Worm (Caenorhabditis elegans) whole organism, mixed stage, embryonic: ENCODE data around the gene F14F9.3.

Source experiments
- bed-3 ChIP-seq: fragments of 200-800 bp; sonication (Bioruptor generic); optimal IDR thresholded peaks from 3 replicates; lab custom pipeline; 2018; ENCODE audit warnings: mild to moderate bottlenecking, missing genetic modification characterization, moderate library complexity, missing compliant biosample characterization
- blmp-1 ChIP-seq: fragments of 150-350 bp; optimal IDR thresholded peaks from 2 replicates; lab custom pipeline; 2014; ENCODE audit warnings: missing biosample characterization, missing genetic modification characterization
- ceh-39 ChIP-seq: fragments of 150-350 bp; optimal IDR thresholded peaks from 2 replicates; lab custom pipeline; 2014; ENCODE audit warnings: missing biosample characterization, missing genetic modification characterization
- ceh-43 ChIP-seq: fragments of 200-800 bp; sonication (Bioruptor generic); optimal IDR thresholded peaks from 2 replicates; lab custom pipeline; 2018; ENCODE audit warnings: mild to moderate bottlenecking, missing genetic modification characterization, moderate library complexity, missing compliant biosample characterization
- ceh-83 ChIP-seq: fragments of 200-800 bp; sonication (Bioruptor generic); optimal IDR thresholded peaks from 2 replicates; lab custom pipeline; 2018; ENCODE audit warnings: mild to moderate bottlenecking, missing genetic modification characterization, missing compliant biosample characterization
- ces-1 ChIP-seq: fragments of 150-350 bp; optimal IDR thresholded peaks from 2 replicates; lab custom pipeline; 2014; ENCODE audit warnings: missing biosample characterization, missing genetic modification reagents, missing genetic modification characterization
- cnd-1 ChIP-seq: fragments of 200-800 bp; sonication (Bioruptor generic); optimal IDR thresholded peaks from 2 replicates; lab custom pipeline; 2018; ENCODE audit warnings: mild to moderate bottlenecking, missing genetic modification characterization, missing compliant biosample characterization
- drap-1 ChIP-seq: fragments of 200-800 bp; sonication (Bioruptor generic); optimal IDR thresholded peaks from 3 replicates; lab custom pipeline; 2018; ENCODE audit warnings: mild to moderate bottlenecking, missing genetic modification characterization, missing compliant biosample characterization
- elt-1 ChIP-seq: sonication (generic microtip); optimal IDR thresholded peaks from 2 replicates; lab custom pipeline; 2017; ENCODE audit warnings: missing genetic modification characterization, mild to moderate bottlenecking, missing compliant biosample characterization, antibody characterized with exemption, moderate library complexity, borderline replicate concordance; ENCODE audit not compliant: insufficient read depth
- flh-1 ChIP-seq: fragments of 200-800 bp; sonication (Bioruptor generic); optimal IDR thresholded peaks from 2 replicates; lab custom pipeline; 2018; ENCODE audit warnings: mild to moderate bottlenecking, missing genetic modification characterization, moderate library complexity, missing compliant biosample characterization
- ham-2 ChIP-seq: fragments of 200-800 bp; sonication (Bioruptor generic); optimal IDR thresholded peaks from 2 replicates; lab custom pipeline; 2018; ENCODE audit warnings: mild to moderate bottlenecking, missing genetic modification characterization, missing compliant biosample characterization
- hlh-1 ChIP-seq: fragments of 150-350 bp; optimal IDR thresholded peaks from 2 replicates; lab custom pipeline; 2014; ENCODE audit warnings: missing biosample characterization, missing genetic modification reagents, missing genetic modification characterization
- lin-32 ChIP-seq: fragments of 200-800 bp; sonication (Bioruptor generic); optimal IDR thresholded peaks from 2 replicates; lab custom pipeline; 2018; ENCODE audit warnings: mild to moderate bottlenecking, missing genetic modification characterization, missing compliant biosample characterization
- lsy-2 ChIP-seq: fragments of 150-350 bp; optimal IDR thresholded peaks from 2 replicates; lab custom pipeline; 2014; ENCODE audit warnings: missing biosample characterization, missing genetic modification characterization
- mep-1 ChIP-seq: fragments of 150-350 bp; optimal IDR thresholded peaks from 2 replicates; lab custom pipeline; 2017; ENCODE audit warnings: missing biosample characterization, missing genetic modification reagents, missing genetic modification characterization, inconsistent platforms
- mls-2 ChIP-seq: sonication (generic microtip); optimal IDR thresholded peaks from 2 replicates; lab custom pipeline; 2016; ENCODE audit warnings: mild to moderate bottlenecking, missing genetic modification characterization, moderate library complexity, missing compliant biosample characterization
- nhr-2 ChIP-seq: fragments of 150-350 bp; optimal IDR thresholded peaks from 2 replicates; lab custom pipeline; 2014; ENCODE audit warnings: missing biosample characterization, missing genetic modification characterization
- nhr-28 ChIP-seq: fragments of 150-350 bp; optimal IDR thresholded peaks from 2 replicates; lab custom pipeline; 2014; ENCODE audit warnings: missing biosample characterization, missing genetic modification characterization
- pha-4 ChIP-seq: fragments of 150-350 bp; optimal IDR thresholded peaks from 2 replicates; lab custom pipeline; 2018; ENCODE audit warnings: missing biosample characterization, missing genetic modification reagents, missing genetic modification characterization
- sem-2 ChIP-seq: fragments of 200-800 bp; sonication (Bioruptor generic); optimal IDR thresholded peaks from 2 replicates; lab custom pipeline; 2018; ENCODE audit warnings: mild to moderate bottlenecking, missing genetic modification characterization, missing compliant biosample characterization
- snpc-4 ChIP-seq: fragments of 150-350 bp; optimal IDR thresholded peaks from 2 replicates; lab custom pipeline; 2014; ENCODE audit warnings: missing biosample characterization, missing genetic modification characterization
- sptf-1 ChIP-seq: sonication (generic microtip); optimal IDR thresholded peaks from 2 replicates; lab custom pipeline; 2017; ENCODE audit warnings: mild to moderate bottlenecking, missing genetic modification characterization, moderate library complexity, missing compliant biosample characterization
- tbx-8 ChIP-seq: fragments of 200-800 bp; sonication (Bioruptor generic); optimal IDR thresholded peaks from 2 replicates; lab custom pipeline; 2018; ENCODE audit warnings: mild to moderate bottlenecking, missing genetic modification characterization, moderate library complexity, missing compliant biosample characterization
- unc-120 ChIP-seq: sonication (generic microtip); optimal IDR thresholded peaks from 2 replicates; lab custom pipeline; 2017; ENCODE audit warnings: missing genetic modification characterization, missing compliant biosample characterization; ENCODE audit not compliant: poor library complexity, severe bottlenecking
- unc-62 ChIP-seq: fragments of 150-350 bp; optimal IDR thresholded peaks from 2 replicates; lab custom pipeline; 2014; ENCODE audit warnings: missing biosample characterization, missing genetic modification reagents, missing genetic modification characterization
- zip-8 ChIP-seq: fragments of 150-350 bp; optimal IDR thresholded peaks from 2 replicates; lab custom pipeline; 2014; ENCODE audit warnings: missing biosample characterization, missing genetic modification characterization

Gene F14F9.3

DNA sequence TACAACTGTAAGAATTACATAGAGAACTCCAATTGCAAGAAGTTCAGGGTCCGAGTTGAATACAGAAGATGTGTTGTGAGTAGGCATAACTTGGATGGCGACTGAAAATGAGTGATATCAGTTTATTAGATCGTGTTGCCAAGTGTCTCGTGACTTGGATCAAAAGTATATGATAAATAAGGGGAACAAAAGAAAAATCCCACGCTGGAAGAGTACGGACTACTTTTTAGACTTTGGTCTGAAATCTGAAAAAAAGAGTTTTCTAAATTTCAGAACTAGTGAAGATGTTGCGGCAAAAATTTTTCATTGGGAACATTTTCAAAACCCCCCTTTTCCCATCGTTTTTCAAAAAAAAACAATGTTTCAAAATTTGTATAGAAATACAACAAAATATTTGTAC is 31.6 kb downstream of the F14F9.3 start, which contains the start of gene srt-64:
Gene srt-64, minus strand, starts transcription at position 101 of the 400 bp plus-strand sequence.
- no peak for TF ChIP-seq nhr-28
- no peak for TF ChIP-seq mls-2 (tag; lab: Kevin White, UChicago)

DNA sequence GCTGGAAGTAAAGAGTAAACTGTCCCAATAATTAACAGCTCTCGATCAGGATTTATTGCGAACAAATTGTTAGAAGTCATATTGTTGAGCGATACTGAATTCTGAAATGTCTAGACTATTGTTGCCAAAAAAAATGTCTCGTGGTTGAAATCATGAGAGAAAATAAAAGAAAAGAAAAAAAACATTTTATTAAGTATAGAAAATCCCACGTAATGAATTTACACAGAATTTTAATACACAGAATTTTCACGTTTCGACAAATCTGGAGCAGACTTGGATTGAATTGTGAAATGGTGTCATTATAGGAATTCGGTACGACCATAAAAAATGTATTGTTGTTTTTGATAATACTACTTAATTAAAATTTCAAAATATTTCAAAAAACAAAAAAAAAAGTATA is 34.8 kb downstream of the F14F9.3 start, which contains the start of gene srt-65:
Gene srt-65, minus strand, starts transcription at position 101 of the 400 bp plus-strand sequence.
- TF ChIP-seq ceh-43 (GFP tag; lab: Kevin White, UChicago): no peak
- TF ChIP-seq ces-1 (GFP tag; lab: Kevin White, UChicago): no peak

DNA sequence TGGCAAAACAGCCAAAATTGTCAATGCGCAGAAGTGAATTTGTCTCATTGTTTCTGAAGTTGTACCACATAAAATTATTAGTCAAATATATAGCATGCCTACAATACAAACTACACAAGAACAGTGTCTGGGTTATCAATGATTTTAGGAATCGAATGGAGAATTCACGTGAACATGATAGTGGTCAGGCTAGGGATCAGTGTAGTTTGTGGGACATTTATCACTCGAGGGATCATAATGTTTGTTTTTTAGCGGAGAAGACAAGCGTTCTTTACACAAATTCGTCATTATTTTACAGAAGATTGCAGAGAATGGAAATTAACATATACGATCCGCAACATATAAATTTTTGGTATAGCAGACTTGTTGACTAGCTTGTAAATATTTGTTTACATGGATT is 39.2 kb downstream of the F14F9.3 start, which contains the start of gene ugt-51:
Gene ugt-51, minus strand, starts transcription at position 101 of the 400 bp plus-strand sequence.
- TF ChIP-seq hlh-1: no peak
- TF ChIP-seq bed-3 (GFP tag; lab: Kevin White, UChicago): no peak
- no peak for TF ChIP-seq ces-1 (GFP tag; lab: Kevin White, UChicago)
- no peak for TF ChIP-seq lsy-2 (tag; lab: Kevin White, UChicago)
- TF ChIP-seq pha-4 (tag; lab: Kevin White, UChicago): no peak
- TF ChIP-seq unc-120: no peak
- no peak for TF ChIP-seq nhr-28
- TF ChIP-seq flh-1 (GFP tag; lab: Kevin White, UChicago): no peak
- TF ChIP-seq sptf-1 (tag; lab: Kevin White, UChicago): no peak
- no peak for TF ChIP-seq snpc-4 (tag; lab: Kevin White, UChicago)
- no peak for TF ChIP-seq nhr-2 (tag; lab: Kevin White, UChicago)
- TF ChIP-seq blmp-1: no peak
- TF ChIP-seq ceh-83 (GFP tag; lab: Kevin White, UChicago): no peak
- no peak for TF ChIP-seq tbx-8 (GFP tag; lab: Kevin White, UChicago)
- TF ChIP-seq lin-32 (GFP tag; lab: Kevin White, UChicago): no peak

ce11 chrV:5178051-5178450 is 40.0 kb downstream of the F14F9.3 start:
- TF ChIP-seq cnd-1 (tag; lab: Kevin White, UChicago) (no peak), sptf-1 (tag; lab: Kevin White, UChicago) (no peak), drap-1 (GFP tag; lab: Kevin White, UChicago) (no peak), hlh-1 (no peak), lin-32 (GFP tag; lab: Kevin White, UChicago) (no peak), unc-62 (GFP tag; lab: Kevin White, UChicago) (no peak), ceh-43 (GFP tag; lab: Kevin White, UChicago) (no peak), mep-1 (no peak), lsy-2 (tag; lab: Kevin White, UChicago) (no peak), nhr-2 (tag; lab: Kevin White, UChicago) (no peak), elt-1 (no peak), snpc-4 (tag; lab: Kevin White, UChicago) (no peak), ceh-83 (GFP tag; lab: Kevin White, UChicago) (no peak), ham-2 (GFP tag; lab: Kevin White, UChicago) (no peak), ceh-39 (tag; lab: Kevin White, UChicago) (no peak), sem-2 (GFP tag; lab: Kevin White, UChicago) (no peak), zip-8 (tag; lab: Kevin White, UChicago) (no peak)
- TF ChIP-seq, all 35 proteins: peak for 0

DNA sequence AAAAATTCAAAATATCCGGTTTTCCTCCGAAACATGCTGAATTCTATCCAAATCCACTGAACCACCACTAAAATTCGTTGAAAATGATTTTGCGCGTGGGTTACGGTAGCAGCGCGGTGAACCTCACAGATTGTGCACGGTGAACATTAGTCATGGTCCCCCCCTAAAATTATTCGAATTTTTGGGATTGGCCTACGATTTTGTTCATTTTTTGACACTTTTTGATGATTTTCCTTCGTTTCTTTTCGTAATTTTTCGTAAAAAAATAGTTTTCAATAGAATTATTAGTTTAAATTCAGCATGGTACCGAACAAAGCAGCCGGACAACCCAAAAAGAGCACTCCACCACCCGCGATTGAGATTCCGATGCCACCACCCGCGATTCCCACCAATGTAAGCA is 43.6 kb downstream of the F14F9.3 start, which contains the start of gene C03A7.2:
Gene C03A7.2, plus strand, starts transcription at position 301 of the 400 bp plus-strand sequence.
- no peak for TF ChIP-seq sem-2 (GFP tag; lab: Kevin White, UChicago)
